Worm (Caenorhabditis elegans) whole organism, dauer: Measurements from ENCODE around the gene C31G12.3.
"Not testable (repeated sequence)": the region's sequence is repeated elsewhere in the genome, so short reads cannot be mapped to it uniquely, and the experiment has no call there.

ENCODE experiments used
- unc-62 ChIP-seq: sonication (generic microtip); optimal IDR thresholded peaks from 2 replicates; lab custom pipeline; 2017; ENCODE audit warnings: missing biosample characterization, missing genetic modification reagents, missing genetic modification characterization

Gene C31G12.3

ce11 chrV:18179663-18180062 lies 5.3 kb upstream of the C31G12.3 start, which contains the start of gene C31G12.1:
Gene C31G12.1 (plus strand): TSS chrV:18179963.
- no peak for TF ChIP-seq unc-62 (GFP tag; lab: Kevin White, UChicago)

ce11 chrV:18188328-18188727 lies 3.3 kb downstream of the C31G12.3 start, which contains the start of gene clec-245:
Gene clec-245 (minus strand): TSS chrV:18188428.
- no peak for TF ChIP-seq unc-62 (GFP tag; lab: Kevin White, UChicago)

DNA sequence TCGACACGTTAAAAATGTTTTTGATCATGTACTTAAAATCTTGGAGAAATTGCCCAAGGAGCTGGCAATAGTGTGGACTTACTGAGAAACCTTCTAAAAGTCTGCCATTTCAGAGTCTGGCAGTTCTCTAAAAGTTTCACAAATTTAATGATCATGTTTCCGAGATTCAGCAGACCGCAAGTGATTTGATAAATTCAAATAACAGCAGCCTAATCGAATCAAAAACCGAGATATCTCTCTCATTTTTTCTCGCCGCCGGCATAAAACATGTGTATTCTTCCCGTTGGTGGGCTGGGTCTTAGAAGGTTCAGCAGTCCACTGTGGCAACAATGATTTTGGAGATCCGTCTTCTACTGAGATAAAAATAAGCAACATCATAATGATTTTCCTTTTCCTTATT lies 4.2 kb downstream of the C31G12.3 start, which contains the start of gene clec-246:
Gene clec-246, plus strand, starts transcription at position 301 of the 400 bp plus-strand sequence.
- TF ChIP-seq unc-62 (GFP tag; lab: Kevin White, UChicago) = no peak

DNA sequence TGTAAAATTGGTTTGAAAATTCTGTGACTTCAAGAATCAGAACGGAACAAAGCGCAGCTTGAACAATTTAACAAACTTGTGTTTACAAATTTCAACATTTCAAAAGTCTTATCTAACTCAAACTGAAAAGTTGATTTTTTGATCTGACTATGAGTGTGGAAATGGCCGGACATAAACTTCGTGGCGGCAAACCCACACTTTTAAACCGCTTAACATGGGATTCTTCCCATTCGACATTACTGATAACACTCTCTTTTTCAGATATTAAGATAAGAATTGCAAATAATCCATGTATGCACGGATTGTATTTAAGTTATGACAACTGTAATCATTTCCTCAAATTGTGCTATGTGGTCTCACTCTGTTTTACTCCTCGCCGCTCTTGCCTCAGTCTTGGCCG lies 6.1 kb downstream of the C31G12.3 start, which contains the start of gene clec-42:
Gene clec-42, plus strand, starts transcription at position 285 of the 400 bp plus-strand sequence.
- TF ChIP-seq unc-62 (GFP tag; lab: Kevin White, UChicago) = no peak

DNA sequence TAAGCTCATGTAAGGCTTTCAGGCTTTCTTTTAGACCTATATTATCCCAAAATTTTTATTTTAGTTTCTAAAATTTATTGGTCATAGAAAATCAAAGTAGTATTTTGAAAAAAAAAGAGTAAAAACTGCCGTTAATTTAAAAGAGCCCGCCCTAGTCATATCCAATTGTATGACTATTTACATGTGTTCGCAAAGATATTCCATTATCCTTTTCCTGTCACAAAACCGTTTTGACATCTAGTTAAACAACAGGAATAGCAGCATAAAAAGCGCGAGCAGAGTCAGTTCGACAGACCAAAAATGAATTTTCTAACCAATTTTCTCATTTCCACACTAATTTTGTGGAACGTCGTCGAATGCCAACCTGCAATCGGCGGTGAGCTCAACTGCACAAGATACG lies 10.0 kb downstream of the C31G12.3 start, which contains the start of gene F16H6.3:
Gene F16H6.3, plus strand, starts transcription at position 301 of the 400 bp plus-strand sequence.
- TF ChIP-seq unc-62 (GFP tag; lab: Kevin White, UChicago) = no peak

ce11 chrV:18198421-18198820 lies 13.4 kb downstream of the C31G12.3 start, which contains the start of gene F16H6.4:
Gene F16H6.4 (plus strand): TSS chrV:18198721.
- TF ChIP-seq unc-62 (GFP tag; lab: Kevin White, UChicago) = no peak

ce11 chrV:18209071-18209470 lies 24.1 kb downstream of the C31G12.3 start, which contains the start of gene F16H6.7:
Gene F16H6.7 (minus strand): TSS chrV:18209171.
- no peak for TF ChIP-seq unc-62 (GFP tag; lab: Kevin White, UChicago)

- TF ChIP-seq unc-62 (GFP tag; lab: Kevin White, UChicago) = no peak
Measured at ce11 chrV:18212848-18213247, 27.8 kb downstream of the C31G12.3 start.

ce11 chrV:18216175-18216574 lies 31.2 kb downstream of the C31G12.3 start, which contains the start of gene F16H6.8:
Gene F16H6.8 (minus strand): TSS chrV:18216275.
- not testable (repeated sequence) for TF ChIP-seq unc-62 (GFP tag; lab: Kevin White, UChicago)

DNA sequence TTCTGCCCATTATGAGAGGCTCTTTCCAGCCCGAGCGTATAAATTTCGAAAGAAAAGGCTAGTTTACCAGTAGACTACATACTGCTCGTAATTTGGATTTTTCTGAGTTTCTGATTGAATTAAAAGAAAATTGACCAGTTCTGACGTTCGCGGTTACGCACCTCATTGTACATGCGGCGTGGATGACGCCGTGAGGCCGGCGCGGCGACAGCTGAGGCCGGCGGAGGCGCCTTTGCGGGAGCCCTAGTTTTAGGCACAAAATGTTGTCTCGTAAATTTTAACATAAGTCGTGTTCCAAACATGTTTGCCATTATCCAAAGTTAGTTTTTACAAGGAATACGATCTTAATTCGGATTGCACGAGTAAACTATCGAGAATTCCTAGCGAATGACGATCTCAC lies 31.8 kb downstream of the C31G12.3 start, which contains the start of gene F16H6.9:
Gene F16H6.9, plus strand, starts transcription at position 301 of the 400 bp plus-strand sequence.
- TF ChIP-seq unc-62 (GFP tag; lab: Kevin White, UChicago) = not testable (repeated sequence)

- no peak for TF ChIP-seq unc-62 (GFP tag; lab: Kevin White, UChicago)
Measured at ce11 chrV:18224353-18224752, 39.3 kb downstream of the C31G12.3 start, which contains the start of gene F16H6.10. Gene F16H6.10 (minus strand): TSS chrV:18224453.
